Worm (Caenorhabditis elegans): ENCODE data around the gene K07F5.8.
A peak's percentile ranks its signal among the peaks of the same experiment; 100 is the strongest.

K07F5.8 gene

ce11 chrIV:9857952-9858488, 8.5 kb upstream of the K07F5.8 start, which contains the start of gene npp-1:
Gene npp-1 (plus strand): TSS chrIV:9858488.
- TF ChIP-seq ceh-28 (tag; optimal IDR thresholded peaks at IDR 0.05) (no peak), mdl-1 (tag; optimal IDR thresholded peaks at IDR 0.05) (no peak), lin-39 (tag; optimal IDR thresholded peaks at IDR 0.05) (no peak), zfp-3 (GFP tag; conservative IDR thresholded peaks at IDR 0.05) (no peak), hif-1 (tag; optimal IDR thresholded peaks at IDR 0.05) (no peak), aly-2 (tag; optimal IDR thresholded peaks at IDR 0.05) (no peak), F10B5.3 (tag; optimal IDR thresholded peaks at IDR 0.05) (no peak), daf-12 (tag; optimal IDR thresholded peaks at IDR 0.05) (no peak), sdz-12 (GFP tag; optimal IDR thresholded peaks at IDR 0.05) (no peak), mxl-3 (GFP tag; optimal IDR thresholded peaks at IDR 0.05) (no peak), mep-1 (tag; optimal IDR thresholded peaks at IDR 0.05) (no peak), lin-13 (GFP tag; optimal IDR thresholded peaks at IDR 0.05) (peak; percentile 30), nhr-10 (tag; optimal IDR thresholded peaks at IDR 0.05) (no peak), nhr-28 (tag; optimal IDR thresholded peaks at IDR 0.05) (peak; percentile 17), Y48G9A.11 (GFP tag; IDR thresholded peaks at IDR 0.05) (no peak), tag-97 (GFP tag; IDR thresholded peaks at IDR 0.05) (no peak), zag-1 (tag; optimal IDR thresholded peaks at IDR 0.05) (no peak), dmd-8 (GFP tag; IDR thresholded peaks at IDR 0.05) (no peak), zip-2 (tag; optimal IDR thresholded peaks at IDR 0.05) (no peak), nhr-77 (tag; optimal IDR thresholded peaks at IDR 0.05) (peak; percentile 28), fkh-10 (GFP tag; optimal IDR thresholded peaks at IDR 0.05) (no peak), zfp-2 (tag; optimal IDR thresholded peaks at IDR 0.05) (no peak), nhr-48 (tag; optimal IDR thresholded peaks at IDR 0.05) (no peak), ama-1 (optimal IDR thresholded peaks at IDR 0.05) (no peak), ceh-44 (GFP tag; IDR thresholded peaks at IDR 0.05) (no peak), dve-1 (tag; optimal IDR thresholded peaks at IDR 0.05; ENCODE audit: insufficient read depth) (peak; percentile 20), dpl-1 (GFP tag; optimal IDR thresholded peaks at IDR 0.05) (peak; percentile 55), mxl-2 (GFP tag; conservative IDR thresholded peaks at IDR 0.05) (no peak), T26A8.4 (GFP tag; IDR thresholded peaks at IDR 0.05) (no peak), cey-2 (tag; optimal IDR thresholded peaks at IDR 0.05; ENCODE audit: borderline replicate concordance, insufficient read depth) (no peak), nhr-25 (tag; optimal IDR thresholded peaks at IDR 0.05; ENCODE audit: borderline replicate concordance, insufficient read depth) (no peak), unc-39 (tag; optimal IDR thresholded peaks at IDR 0.05) (no peak), gei-8 (GFP tag; optimal IDR thresholded peaks at IDR 0.05) (no peak), skn-1 (tag; optimal IDR thresholded peaks at IDR 0.05) (no peak), pqm-1 (tag; optimal IDR thresholded peaks at IDR 0.05) (no peak), ctbp-1 (GFP tag; IDR thresholded peaks at IDR 0.05) (no peak), spr-1 (tag; optimal IDR thresholded peaks at IDR 0.05) (no peak), lir-3 (tag; optimal IDR thresholded peaks at IDR 0.05) (no peak), nhr-11 (tag; optimal IDR thresholded peaks at IDR 0.05) (no peak), F49E8.2 (tag; optimal IDR thresholded peaks at IDR 0.05; ENCODE audit: borderline replicate concordance) (no peak), rbr-2 (tag; optimal IDR thresholded peaks at IDR 0.05) (no peak), F44E2.7 (GFP tag; IDR thresholded peaks at IDR 0.05) (no peak), nhr-42 (GFP tag; IDR thresholded peaks at IDR 0.05) (no peak), egl-27 (tag; optimal IDR thresholded peaks at IDR 0.05) (no peak), ztf-11 (tag; optimal IDR thresholded peaks at IDR 0.05) (no peak), unc-130 (GFP tag; optimal IDR thresholded peaks at IDR 0.05) (peak; percentile 10), zip-11 (GFP tag; IDR thresholded peaks at IDR 0.05) (no peak), Y105C5A.15 (GFP tag; IDR thresholded peaks at IDR 0.05) (no peak), mes-2 (tag; optimal IDR thresholded peaks at IDR 0.05; ENCODE audit: poor library complexity, severe bottlenecking) (peak; percentile 88), fos-1 (tag; optimal IDR thresholded peaks at IDR 0.05) (no peak), tra-1 (GFP tag; IDR thresholded peaks at IDR 0.05) (no peak), pha-4 (GFP tag; IDR thresholded peaks at IDR 0.05) (no peak), pha-4 (tag; optimal IDR thresholded peaks at IDR 0.05) (no peak)
